Fruit fly (Drosophila melanogaster) whole organism, embryonic: ENCODE data around the gene CG3038.

Experiments used
- Atf6 ChIP-seq: fragments of 200-800 bp; sonication (Bioruptor generic); IDR thresholded peaks from 2 replicates; pipeline ENCODE4 v1.3.6; 2022; ENCODE audit warnings: missing biosample characterization, missing genetic modification characterization
- CG10209 ChIP-seq: fragments of 200-800 bp; sonication (Bioruptor generic); optimal IDR thresholded peaks from 3 replicates; lab custom pipeline; 2017; ENCODE audit warnings: missing biosample characterization, mild to moderate bottlenecking, missing genetic modification characterization, missing genetic modification reagents
- CG11247 ChIP-seq: fragments of 200-800 bp; sonication (Bioruptor generic); IDR thresholded peaks from 2 replicates; pipeline ENCODE4 v1.3.6; 2022; ENCODE audit warnings: missing biosample characterization, missing genetic modification characterization
- CG11456 ChIP-seq: fragments of 200-800 bp; sonication (Bioruptor generic); IDR thresholded peaks from 3 replicates; pipeline ENCODE4 v1.3.6; 2022; ENCODE audit warnings: missing biosample characterization, missing genetic modification characterization
- CG12104 ChIP-seq: fragments of 200-800 bp; sonication (Bioruptor generic); optimal IDR thresholded peaks from 3 replicates; lab custom pipeline; 2016; ENCODE audit warnings: missing biosample characterization, missing genetic modification characterization
- CG13287 ChIP-seq: fragments of 200-800 bp; sonication (Bioruptor generic); IDR thresholded peaks from 2 replicates; pipeline ENCODE4 v1.3.6; 2022; ENCODE audit warnings: missing biosample characterization, missing genetic modification characterization; ENCODE audit not compliant: partially characterized antibody
- CG13296 ChIP-seq: fragments of 200-800 bp; sonication (Bioruptor generic); optimal IDR thresholded peaks from 3 replicates; lab custom pipeline; 2018; ENCODE audit warnings: missing biosample characterization, mild to moderate bottlenecking, missing genetic modification characterization
- CG13775 ChIP-seq: fragments of 200-800 bp; sonication (Bioruptor generic); optimal IDR thresholded peaks from 3 replicates; lab custom pipeline; 2017; ENCODE audit warnings: missing biosample characterization, mild to moderate bottlenecking, missing genetic modification characterization
- CG14667 ChIP-seq: fragments of 200-800 bp; sonication (Bioruptor generic); IDR thresholded peaks from 2 replicates; pipeline ENCODE4 v1.3.6; 2022; ENCODE audit warnings: missing biosample characterization, missing genetic modification characterization
- CG1602 ChIP-seq: fragments of 200-800 bp; sonication (Bioruptor generic); optimal IDR thresholded peaks from 3 replicates; lab custom pipeline; 2016; ENCODE audit warnings: missing biosample characterization, missing genetic modification characterization
- CG17328 ChIP-seq: fragments of 200-800 bp; sonication (Bioruptor generic); IDR thresholded peaks from 2 replicates; pipeline ENCODE4 v1.3.6; 2022; ENCODE audit warnings: missing biosample characterization, missing genetic modification characterization
- CG17385 ChIP-seq: fragments of 200-800 bp; sonication (Bioruptor generic); optimal IDR thresholded peaks from 3 replicates; lab custom pipeline; 2018; ENCODE audit warnings: missing biosample characterization, mild to moderate bottlenecking, missing genetic modification characterization
- CG2120 ChIP-seq: fragments of 200-800 bp; sonication (Bioruptor generic); optimal IDR thresholded peaks from 3 replicates; lab custom pipeline; 2016; ENCODE audit warnings: missing biosample characterization, missing genetic modification characterization
- CG2712 ChIP-seq: fragments of 200-800 bp; optimal IDR thresholded peaks from 3 replicates; lab custom pipeline; 2019; ENCODE audit warnings: missing biosample characterization, mild to moderate bottlenecking, missing genetic modification characterization, moderate library complexity
- CG30431 ChIP-seq: fragments of 200-800 bp; sonication (Bioruptor generic); optimal IDR thresholded peaks from 2 replicates; lab custom pipeline; 2017; ENCODE audit warnings: missing biosample characterization, missing genetic modification characterization
- CG6765 ChIP-seq: fragments of 200-800 bp; sonication (Bioruptor generic); optimal IDR thresholded peaks from 3 replicates; lab custom pipeline; 2017; ENCODE audit warnings: missing biosample characterization, mild to moderate bottlenecking, missing genetic modification characterization
- CG7745 ChIP-seq: fragments of 200-800 bp; sonication (Bioruptor generic); optimal IDR thresholded peaks from 2 replicates; lab custom pipeline; 2018; ENCODE audit warnings: missing biosample characterization, mild to moderate bottlenecking, missing genetic modification characterization, moderate library complexity
- CHES-1-like ChIP-seq: fragments of 200-800 bp; sonication (Bioruptor generic); optimal IDR thresholded peaks from 2 replicates; lab custom pipeline; 2016; ENCODE audit warnings: missing biosample characterization, missing genetic modification characterization
- Chrac-16 ChIP-seq: fragments of 200-800 bp; sonication (Bioruptor generic); optimal IDR thresholded peaks from 3 replicates; lab custom pipeline; 2016; ENCODE audit warnings: missing biosample characterization, missing genetic modification characterization
- Dp ChIP-seq: fragments of 200-800 bp; sonication (Bioruptor generic); optimal IDR thresholded peaks from 2 replicates; lab custom pipeline; 2018; ENCODE audit warnings: missing biosample characterization, mild to moderate bottlenecking, missing genetic modification characterization, moderate library complexity
- Drgx ChIP-seq: fragments of 200-800 bp; sonication (Bioruptor generic); IDR thresholded peaks from 2 replicates; pipeline ENCODE4 v1.3.6; 2022; ENCODE audit warnings: missing biosample characterization, missing genetic modification characterization
- Hr3 ChIP-seq: fragments of 200-800 bp; sonication (Bioruptor generic); optimal IDR thresholded peaks from 3 replicates; lab custom pipeline; 2016; ENCODE audit warnings: missing biosample characterization, missing genetic modification characterization
- Hsf ChIP-seq: fragments of 200-800 bp; sonication (Bioruptor generic); optimal IDR thresholded peaks from 3 replicates; lab custom pipeline; 2016; ENCODE audit warnings: missing biosample characterization, missing genetic modification characterization
- Lhr ChIP-seq: fragments of 200-800 bp; sonication (Bioruptor generic); optimal IDR thresholded peaks from 3 replicates; lab custom pipeline; 2017; ENCODE audit warnings: mild to moderate bottlenecking, missing biosample characterization, missing genetic modification reagents, missing genetic modification characterization
- MBD-R2 ChIP-seq: fragments of 200-800 bp; sonication (Bioruptor generic); IDR thresholded peaks from 2 replicates; pipeline ENCODE4 v1.3.6; 2022; ENCODE audit warnings: missing biosample characterization, missing genetic modification characterization
- Nf-YB ChIP-seq: fragments of 200-800 bp; sonication (Bioruptor generic); optimal IDR thresholded peaks from 3 replicates; lab custom pipeline; 2019; ENCODE audit warnings: missing biosample characterization, mild to moderate bottlenecking, missing genetic modification characterization, moderate library complexity
- NfI ChIP-seq: fragments of 200-800 bp; sonication (Bioruptor generic); optimal IDR thresholded peaks from 3 replicates; lab custom pipeline; 2018; ENCODE audit warnings: missing biosample characterization, mild to moderate bottlenecking, missing genetic modification characterization, moderate library complexity
- Sox100B ChIP-seq: fragments of 200-800 bp; sonication (Bioruptor generic); optimal IDR thresholded peaks from 3 replicates; lab custom pipeline; 2018; ENCODE audit warnings: missing biosample characterization, mild to moderate bottlenecking, missing genetic modification characterization
- Sox102F ChIP-seq: fragments of 200-800 bp; sonication (Bioruptor generic); optimal IDR thresholded peaks from 2 replicates; lab custom pipeline; 2018; ENCODE audit warnings: missing biosample characterization, mild to moderate bottlenecking, missing genetic modification characterization, moderate library complexity
- Taf1 ChIP-seq: fragments of 200-800 bp; sonication (Bioruptor generic); IDR thresholded peaks from 2 replicates; pipeline ENCODE4 v1.3.6; 2022; ENCODE audit warnings: missing biosample characterization, missing genetic modification characterization
- YL-1 ChIP-seq: fragments of 200-800 bp; sonication (Bioruptor generic); optimal IDR thresholded peaks from 3 replicates; lab custom pipeline; 2017; ENCODE audit warnings: missing biosample characterization, mild to moderate bottlenecking, missing genetic modification characterization
- ab ChIP-seq: fragments of 200-800 bp; sonication (Bioruptor generic); optimal IDR thresholded peaks from 2 replicates; lab custom pipeline; 2016; ENCODE audit warnings: missing biosample characterization, missing genetic modification characterization
- amos ChIP-seq: fragments of 200-800 bp; sonication (Bioruptor generic); IDR thresholded peaks from 2 replicates; pipeline ENCODE4 v1.3.6; 2022; ENCODE audit warnings: missing biosample characterization, missing genetic modification characterization; ENCODE audit not compliant: partially characterized antibody
- bigmax ChIP-seq: fragments of 200-800 bp; sonication (Bioruptor generic); optimal IDR thresholded peaks from 2 replicates; lab custom pipeline; 2018; ENCODE audit warnings: missing biosample characterization, mild to moderate bottlenecking, missing genetic modification characterization
- cwo ChIP-seq: fragments of 200-800 bp; sonication (Bioruptor generic); optimal IDR thresholded peaks from 3 replicates; lab custom pipeline; 2017; ENCODE audit warnings: missing biosample characterization, missing genetic modification characterization, mild to moderate bottlenecking, moderate library complexity, missing genetic modification reagents
- fd96Cb ChIP-seq: fragments of 200-800 bp; sonication (Bioruptor generic); optimal IDR thresholded peaks from 2 replicates; lab custom pipeline; 2018; ENCODE audit warnings: missing biosample characterization, mild to moderate bottlenecking, missing genetic modification characterization, moderate library complexity
- gcm ChIP-seq: fragments of 200-800 bp; sonication (Bioruptor generic); optimal IDR thresholded peaks from 2 replicates; lab custom pipeline; 2019; ENCODE audit warnings: missing biosample characterization, mild to moderate bottlenecking, missing genetic modification characterization, moderate library complexity
- grau ChIP-seq: fragments of 200-800 bp; optimal IDR thresholded peaks from 3 replicates; lab custom pipeline; 2019; ENCODE audit warnings: missing biosample characterization, mild to moderate bottlenecking, missing genetic modification characterization, moderate library complexity
- kah ChIP-seq: fragments of 200-800 bp; sonication (Bioruptor generic); optimal IDR thresholded peaks from 2 replicates; lab custom pipeline; 2018; ENCODE audit warnings: missing biosample characterization, mild to moderate bottlenecking, missing genetic modification characterization
- lbe ChIP-seq: fragments of 200-800 bp; sonication (Bioruptor generic); optimal IDR thresholded peaks from 2 replicates; lab custom pipeline; 2016; ENCODE audit warnings: missing biosample characterization, mild to moderate bottlenecking, missing genetic modification characterization
- pan ChIP-seq, 4 experiments: fragments of >200 bp in 3 of 4; fragments of 200-800 bp in 1 of 4; sonication (Bioruptor generic) in 1 of 4; optimal IDR thresholded peaks in 3 of 4; IDR thresholded peaks in 1 of 4; 2 replicates each; pipeline versions ENCODE4 v1.3.6 to Lab custom; 2017 to 2022; ENCODE audit warnings: missing biosample characterization in 2 of 4, missing genetic modification characterization in 2 of 4, mixed read lengths in 1 of 4
- repo ChIP-seq: fragments of 200-800 bp; sonication (Bioruptor generic); optimal IDR thresholded peaks from 2 replicates; lab custom pipeline; 2016; ENCODE audit warnings: missing biosample characterization, missing genetic modification characterization
- rib ChIP-seq: fragments of 200-800 bp; sonication (Bioruptor generic); IDR thresholded peaks from 2 replicates; pipeline ENCODE4 v1.3.6; 2022; ENCODE audit warnings: missing biosample characterization, missing genetic modification characterization
- ro ChIP-seq: fragments of 200-800 bp; sonication (Bioruptor generic); IDR thresholded peaks from 2 replicates; pipeline ENCODE4 v1.3.6; 2022; ENCODE audit warnings: missing biosample characterization, missing genetic modification characterization
- slp2 ChIP-seq: fragments of 200-800 bp; sonication (Bioruptor generic); optimal IDR thresholded peaks from 2 replicates; lab custom pipeline; 2016; ENCODE audit warnings: missing biosample characterization, missing genetic modification characterization
- tin ChIP-seq: fragments of 200-800 bp; sonication (Bioruptor generic); optimal IDR thresholded peaks from 3 replicates; lab custom pipeline; 2016; ENCODE audit warnings: missing biosample characterization, missing genetic modification characterization
- tx ChIP-seq: fragments of 200-800 bp; sonication (Bioruptor generic); optimal IDR thresholded peaks from 2 replicates; lab custom pipeline; 2016; ENCODE audit warnings: missing biosample characterization, missing genetic modification characterization
- wor ChIP-seq: fragments of 200-800 bp; sonication (Bioruptor generic); IDR thresholded peaks from 2 replicates; pipeline ENCODE4 v1.3.6; 2022; ENCODE audit warnings: missing biosample characterization, missing genetic modification characterization
- zen ChIP-seq: fragments of 200-800 bp; sonication (Bioruptor generic); optimal IDR thresholded peaks from 3 replicates; lab custom pipeline; 2018; ENCODE audit warnings: missing biosample characterization, mild to moderate bottlenecking, missing genetic modification characterization, moderate library complexity
- zfh2 ChIP-seq: fragments of 200-800 bp; sonication (Bioruptor generic); optimal IDR thresholded peaks from 2 replicates; lab custom pipeline; 2016; ENCODE audit warnings: missing biosample characterization, missing genetic modification characterization

Gene CG3038

dm6 chrX:255369-255768 lies 9.7 kb upstream of the CG3038 start, which contains the start of gene cin (continued):
- TF ChIP-seq Sox102F (GFP tag; lab: Kevin White, UChicago): no peak
- peak; percentile 39 for TF ChIP-seq CG13775 (GFP tag; lab: Kevin White, UChicago)
- no peak for TF ChIP-seq NfI (GFP tag; lab: Kevin White, UChicago)
- TF ChIP-seq YL-1 (GFP tag; lab: Kevin White, UChicago): no peak
- TF ChIP-seq ab (GFP tag; lab: Kevin White, UChicago): no peak
- TF ChIP-seq Sox100B (GFP tag; lab: Kevin White, UChicago): peak; percentile 44
- TF ChIP-seq gcm (GFP tag; lab: Kevin White, UChicago): peak; percentile 5
- TF ChIP-seq CG11247 (GFP tag; lab: Robert Waterston, UW): no peak
- TF ChIP-seq zfh2: peak; percentile 1
- TF ChIP-seq Drgx (GFP tag; lab: Robert Waterston, UW): 0 out of 2 replicates have a peak, but pooled peaks have one; percentile 26
- no peak; the same call in none of the 2 replicates for TF ChIP-seq MBD-R2 (GFP tag; lab: Robert Waterston, UW)
- TF ChIP-seq amos (GFP tag; lab: Robert Waterston, UW): no peak
- TF ChIP-seq slp2: no peak
- no peak for TF ChIP-seq CG7745 (tag; lab: Kevin White, UChicago)
- TF ChIP-seq tin: peak; percentile 35
- TF ChIP-seq grau (tag; lab: Kevin White, UChicago): peak; percentile 66
- no peak for TF ChIP-seq cwo (GFP tag; lab: Kevin White, UChicago)
- no peak for TF ChIP-seq bigmax (GFP tag; lab: Kevin White, UChicago)
- TF ChIP-seq kah (GFP tag; lab: Kevin White, UChicago): no peak
- no peak for TF ChIP-seq wor (GFP tag; lab: Robert Waterston, UW)
- peak; percentile 9 for TF ChIP-seq CG1602 (GFP tag; lab: Kevin White, UChicago)
- TF ChIP-seq pan (optimal IDR thresholded peaks at IDR 0.05; lab: Kevin White, UChicago): no peak
- TF ChIP-seq pan (GFP tag; optimal IDR thresholded peaks at IDR 0.05 in 1 of 2, IDR thresholded peaks at IDR 0.05 in 1 of 2): peak in 1 of 2 experiments; percentile 26
- TF ChIP-seq Dp (GFP tag; lab: Kevin White, UChicago): no peak
- TF ChIP-seq Chrac-16 (GFP tag; lab: Kevin White, UChicago): peak; percentile 15
- peak; percentile 22 for TF ChIP-seq Hsf
- TF ChIP-seq CG17385 (GFP tag; lab: Kevin White, UChicago): peak; percentile 7
- peak; percentile 42 for TF ChIP-seq zen (tag; lab: Kevin White, UChicago)
- peak; percentile 25 for TF ChIP-seq lbe (GFP tag; lab: Kevin White, UChicago)
- no peak for TF ChIP-seq Nf-YB (GFP tag; lab: Kevin White, UChicago)
- TF ChIP-seq CG12104 (GFP tag; lab: Kevin White, UChicago): no peak
- TF ChIP-seq CG6765 (GFP tag; lab: Kevin White, UChicago): no peak
- TF ChIP-seq rib (GFP tag; lab: Robert Waterston, UW): no peak
- peak; percentile 34 for TF ChIP-seq CG10209 (GFP tag; lab: Kevin White, UChicago)
- TF ChIP-seq Taf1 (GFP tag; lab: Robert Waterston, UW): no peak
- TF ChIP-seq CG11456: no peak
- no peak for TF ChIP-seq tx
- TF ChIP-seq Atf6 (GFP tag; lab: Robert Waterston, UW): peak; percentile 26; the same call in 1 of the 2 replicates
- TF ChIP-seq CHES-1-like (GFP tag; lab: Kevin White, UChicago): no peak
- no peak for TF ChIP-seq CG13287 (GFP tag; lab: Robert Waterston, UW)
- TF ChIP-seq CG17328 (GFP tag; lab: Robert Waterston, UW): 0 out of 2 replicates have a peak, but pooled peaks have one; percentile 15
- no peak for TF ChIP-seq ro
- TF ChIP-seq CG30431 (GFP tag; lab: Kevin White, UChicago): no peak
- peak; percentile 60 for TF ChIP-seq CG2712 (tag; lab: Kevin White, UChicago)
- TF ChIP-seq repo (GFP tag; lab: Kevin White, UChicago): no peak
- TF ChIP-seq fd96Cb (tag; lab: Kevin White, UChicago): peak; percentile 17
- peak; percentile 50 for TF ChIP-seq CG2120
- peak; percentile 7 for TF ChIP-seq Hr3 (GFP tag; lab: Kevin White, UChicago)
- no peak for TF ChIP-seq Lhr (GFP tag; lab: Kevin White, UChicago)
- peak; percentile 21 for TF ChIP-seq CG13296 (GFP tag; lab: Kevin White, UChicago)
- TF ChIP-seq CG14667 (GFP tag; lab: Robert Waterston, UW): no peak
